Worm (Caenorhabditis elegans) whole organism, young adult: Measurements from ENCODE around the gene K09E9.1.

Experiments
- B0035.1 ChIP-seq: sonication (generic microtip); optimal IDR thresholded peaks from 2 replicates; lab custom pipeline; 2016; ENCODE audit warnings: missing genetic modification characterization, mild to moderate bottlenecking, missing compliant biosample characterization, missing genotype, missing genetic modification reagents
- C06A6.2 ChIP-seq: fragments of 200-800 bp; sonication (Bioruptor generic); conservative IDR thresholded peaks from 2 replicates; pipeline ENCODE4 v1.3.6; 2022; ENCODE audit warnings: missing genetic modification characterization, missing compliant biosample characterization
- F37B4.10 ChIP-seq: fragments of 200-800 bp; sonication (Bioruptor generic); IDR thresholded peaks from 2 replicates; pipeline ENCODE4 v1.3.6; 2022; ENCODE audit warnings: missing genetic modification characterization, missing compliant biosample characterization
- F39B2.1 ChIP-seq: fragments of 200-800 bp; sonication (Bioruptor generic); IDR thresholded peaks from 2 replicates; pipeline ENCODE4 v1.3.6; 2022; ENCODE audit warnings: missing genetic modification reagents, missing genetic modification characterization, missing compliant biosample characterization
- F52B5.7 ChIP-seq: sonication (generic microtip); optimal IDR thresholded peaks from 2 replicates; lab custom pipeline; 2016; ENCODE audit warnings: mild to moderate bottlenecking, missing genetic modification characterization, missing compliant biosample characterization
- F57C9.4 ChIP-seq: sonication (generic microtip); optimal IDR thresholded peaks from 2 replicates; lab custom pipeline; 2017; ENCODE audit warnings: mild to moderate bottlenecking, missing genetic modification characterization, missing compliant biosample characterization
- Y79H2A.3 ChIP-seq: fragments of 200-800 bp; sonication (Bioruptor generic); conservative IDR thresholded peaks from 2 replicates; pipeline ENCODE4 v1.3.6; 2022; ENCODE audit warnings: missing genetic modification reagents, missing genetic modification characterization, missing compliant biosample characterization
- Y95B8A.8 ChIP-seq: fragments of 200-800 bp; sonication (Bioruptor generic); IDR thresholded peaks from 2 replicates; pipeline ENCODE4 v1.3.6; 2022; ENCODE audit warnings: missing genetic modification reagents, missing genetic modification characterization, missing compliant biosample characterization
- akir-1 ChIP-seq: fragments of 200-800 bp; sonication (Bioruptor generic); optimal IDR thresholded peaks from 2 replicates; lab custom pipeline; 2018; ENCODE audit warnings: mild to moderate bottlenecking, missing genetic modification characterization, moderate library complexity, missing compliant biosample characterization
- ama-1 ChIP-seq, 3 experiments: fragments of 150-350 bp in 1 of 3; sonication (generic microtip) in 2 of 3; optimal IDR thresholded peaks; 2 replicates each; lab custom pipeline; 2014 to 2018; ENCODE audit warnings: missing biosample characterization in 2 of 3, missing genetic modification characterization in 2 of 3, missing genetic modification reagents in 2 of 3
- aptf-3 ChIP-seq: fragments of 200-800 bp; sonication (Bioruptor generic); IDR thresholded peaks from 2 replicates; pipeline ENCODE4 v1.3.6; 2022; ENCODE audit warnings: missing genetic modification characterization, missing compliant biosample characterization
- athp-1 ChIP-seq: sonication (generic microtip); optimal IDR thresholded peaks from 2 replicates; lab custom pipeline; 2017; ENCODE audit warnings: mild to moderate bottlenecking, missing genetic modification characterization, missing compliant biosample characterization
- attf-5 ChIP-seq: fragments of 200-800 bp; sonication (Bioruptor generic); optimal IDR thresholded peaks from 2 replicates; lab custom pipeline; 2018; ENCODE audit warnings: mild to moderate bottlenecking, missing genetic modification characterization, missing compliant biosample characterization
- ccch-3 ChIP-seq: fragments of 200-800 bp; sonication (Bioruptor generic); optimal IDR thresholded peaks from 2 replicates; lab custom pipeline; 2018; ENCODE audit warnings: mild to moderate bottlenecking, missing genetic modification characterization, missing compliant biosample characterization
- cebp-1 ChIP-seq, 2 experiments: fragments of 200-800 bp in 1 of 2; sonication (Bioruptor generic) in 1 of 2; sonication (generic microtip) in 1 of 2; IDR thresholded peaks in 1 of 2; optimal IDR thresholded peaks in 1 of 2; 2 replicates each; pipeline versions ENCODE4 v1.3.6 to Lab custom; 2017 to 2022; ENCODE audit warnings: missing compliant biosample characterization in 2 of 2, missing genetic modification characterization in 2 of 2, mild to moderate bottlenecking in 1 of 2, missing genetic modification reagents in 1 of 2, moderate library complexity in 1 of 2
- cebp-2 ChIP-seq: fragments of 200-800 bp; sonication (Bioruptor generic); IDR thresholded peaks from 2 replicates; pipeline ENCODE4 v1.3.6; 2022; ENCODE audit warnings: missing genetic modification characterization, missing compliant biosample characterization
- ceh-27 ChIP-seq: fragments of 200-800 bp; sonication (Bioruptor generic); optimal IDR thresholded peaks from 2 replicates; lab custom pipeline; 2018; ENCODE audit warnings: mild to moderate bottlenecking, missing genetic modification characterization, moderate library complexity, missing compliant biosample characterization
- ceh-58 ChIP-seq: fragments of 200-800 bp; sonication (Bioruptor generic); IDR thresholded peaks from 2 replicates; pipeline ENCODE4 v1.3.6; 2022; ENCODE audit warnings: missing genetic modification characterization, missing compliant biosample characterization
- ceh-79 ChIP-seq: sonication (generic microtip); optimal IDR thresholded peaks from 2 replicates; lab custom pipeline; 2017; ENCODE audit warnings: mild to moderate bottlenecking, missing genetic modification characterization, missing compliant biosample characterization
- chd-7 ChIP-seq: sonication (generic microtip); optimal IDR thresholded peaks from 2 replicates; lab custom pipeline; 2016; ENCODE audit warnings: mild to moderate bottlenecking, missing genetic modification characterization, moderate library complexity, missing compliant biosample characterization
- dpl-1 ChIP-seq: fragments of 150-350 bp; optimal IDR thresholded peaks from 2 replicates; lab custom pipeline; 2014; ENCODE audit warnings: missing biosample characterization, missing genetic modification reagents, missing genetic modification characterization
- egl-18 ChIP-seq: fragments of 200-800 bp; sonication (Bioruptor generic); IDR thresholded peaks from 2 replicates; pipeline ENCODE4 v1.3.6; 2022; ENCODE audit warnings: missing genetic modification reagents, missing genetic modification characterization, missing compliant biosample characterization
- egrh-3 ChIP-seq: fragments of 200-800 bp; sonication (Bioruptor generic); IDR thresholded peaks from 2 replicates; pipeline ENCODE4 v1.3.6; 2022; ENCODE audit warnings: missing genetic modification reagents, missing genetic modification characterization, missing compliant biosample characterization
- gei-17 ChIP-seq: fragments of 200-800 bp; sonication (Bioruptor generic); optimal IDR thresholded peaks from 2 replicates; lab custom pipeline; 2018; ENCODE audit warnings: mild to moderate bottlenecking, missing genetic modification characterization, missing compliant biosample characterization
- him-1 ChIP-seq: sonication (generic microtip); optimal IDR thresholded peaks from 2 replicates; lab custom pipeline; 2016; ENCODE audit warnings: missing genotype, missing genetic modification reagents, missing genetic modification characterization, missing compliant biosample characterization
- hmg-1.2 ChIP-seq: fragments of 200-800 bp; sonication (Bioruptor generic); IDR thresholded peaks from 2 replicates; pipeline ENCODE4 v1.3.6; 2022; ENCODE audit warnings: missing genetic modification reagents, missing genetic modification characterization, missing compliant biosample characterization
- hrde-1 ChIP-seq: sonication (generic microtip); optimal IDR thresholded peaks from 2 replicates; lab custom pipeline; 2016; ENCODE audit warnings: missing genetic modification characterization, mild to moderate bottlenecking, missing compliant biosample characterization, moderate library complexity, missing genotype, missing genetic modification reagents, borderline replicate concordance
- hsf-1 ChIP-seq: fragments of 200-800 bp; sonication (Bioruptor generic); IDR thresholded peaks from 2 replicates; pipeline ENCODE4 v1.3.6; 2022; ENCODE audit warnings: missing genetic modification reagents, missing genetic modification characterization, missing compliant biosample characterization
- lin-35 ChIP-seq, 3 experiments: fragments of 150-350 bp in 2 of 3; sonication (generic microtip) in 1 of 3; optimal IDR thresholded peaks; 2 replicates each; lab custom pipeline; 2014 to 2018; ENCODE audit warnings: missing biosample characterization in 3 of 3, missing genetic modification characterization in 3 of 3, missing genetic modification reagents in 3 of 3
- lin-40 ChIP-seq: sonication (generic microtip); optimal IDR thresholded peaks from 2 replicates; lab custom pipeline; 2016; ENCODE audit warnings: missing genetic modification characterization, mild to moderate bottlenecking, missing compliant biosample characterization, missing genotype, missing genetic modification reagents
- lin-54 ChIP-seq: fragments of 200-800 bp; sonication (Bioruptor generic); optimal IDR thresholded peaks from 2 replicates; lab custom pipeline; 2018; ENCODE audit warnings: mild to moderate bottlenecking, missing genetic modification characterization, missing compliant biosample characterization
- mcd-1 ChIP-seq: fragments of 200-800 bp; sonication (Bioruptor generic); IDR thresholded peaks from 2 replicates; pipeline ENCODE4 v1.3.6; 2022; ENCODE audit warnings: missing genetic modification reagents, missing genetic modification characterization, missing compliant biosample characterization
- mxl-1 ChIP-seq: sonication (generic microtip); optimal IDR thresholded peaks from 2 replicates; lab custom pipeline; 2016; ENCODE audit warnings: missing genetic modification characterization, missing compliant biosample characterization
- nhr-27 ChIP-seq: fragments of 200-800 bp; sonication (Bioruptor generic); optimal IDR thresholded peaks from 2 replicates; lab custom pipeline; 2018; ENCODE audit warnings: mild to moderate bottlenecking, missing genetic modification characterization, moderate library complexity, missing compliant biosample characterization
- nhr-80 ChIP-seq: sonication (generic microtip); optimal IDR thresholded peaks from 2 replicates; lab custom pipeline; 2016; ENCODE audit warnings: missing genetic modification characterization, missing compliant biosample characterization
- nhr-90 ChIP-seq: sonication (generic microtip); optimal IDR thresholded peaks from 2 replicates; lab custom pipeline; 2016; ENCODE audit warnings: missing genotype, mild to moderate bottlenecking, missing genetic modification characterization, missing compliant biosample characterization
- rcor-1 ChIP-seq: fragments of 200-800 bp; sonication (Bioruptor generic); IDR thresholded peaks from 2 replicates; pipeline ENCODE4 v1.3.6; 2022; ENCODE audit warnings: missing genetic modification reagents, missing genetic modification characterization, missing compliant biosample characterization
- sdz-38 ChIP-seq: sonication (generic microtip); optimal IDR thresholded peaks from 2 replicates; lab custom pipeline; 2016; ENCODE audit warnings: missing genotype, missing genetic modification characterization, missing compliant biosample characterization
- snpc-1.1 ChIP-seq: sonication (generic microtip); optimal IDR thresholded peaks from 2 replicates; lab custom pipeline; 2017; ENCODE audit warnings: missing genetic modification characterization, mild to moderate bottlenecking, missing compliant biosample characterization, antibody characterized with exemption, moderate library complexity, missing genotype, missing genetic modification reagents; ENCODE audit not compliant: insufficient read depth
- snpc-1.3 ChIP-seq: sonication (generic microtip); optimal IDR thresholded peaks from 2 replicates; lab custom pipeline; 2017; ENCODE audit warnings: missing genetic modification characterization, mild to moderate bottlenecking, missing compliant biosample characterization, antibody characterized with exemption, moderate library complexity, missing genotype, missing genetic modification reagents; ENCODE audit not compliant: insufficient read depth
- somi-1 ChIP-seq: fragments of 200-800 bp; sonication (Bioruptor generic); optimal IDR thresholded peaks from 2 replicates; lab custom pipeline; 2018; ENCODE audit warnings: mild to moderate bottlenecking, missing genetic modification characterization, missing compliant biosample characterization
- tbp1 ChIP-seq: fragments of 200-800 bp; sonication (Bioruptor generic); optimal IDR thresholded peaks from 2 replicates; lab custom pipeline; 2018; ENCODE audit warnings: mild to moderate bottlenecking, missing genetic modification characterization, missing compliant biosample characterization
- tbx-9 ChIP-seq: sonication (generic microtip); optimal IDR thresholded peaks from 2 replicates; lab custom pipeline; 2016; ENCODE audit warnings: borderline replicate concordance, missing genetic modification characterization, inconsistent platforms, missing compliant biosample characterization
- tlf-1 ChIP-seq: fragments of 200-800 bp; sonication (Bioruptor generic); optimal IDR thresholded peaks from 2 replicates; lab custom pipeline; 2018; ENCODE audit warnings: mild to moderate bottlenecking, missing genetic modification characterization, missing compliant biosample characterization
- xnd-1 ChIP-seq: sonication (generic microtip); optimal IDR thresholded peaks from 2 replicates; lab custom pipeline; 2016; ENCODE audit warnings: missing genotype, missing genetic modification reagents, missing genetic modification characterization, missing compliant biosample characterization

The K09E9.1 gene

ce11 chrX:15604236-15604635, 16.1 kb upstream of the K09E9.1 start (continued):
- TF ChIP-seq nhr-27 = no peak
- TF ChIP-seq tlf-1 (GFP tag; lab: Kevin White, UChicago) = no peak
- no peak for TF ChIP-seq mxl-1 (tag; lab: Kevin White, UChicago)
- TF ChIP-seq, all 124 proteins: peak for 6

- TF ChIP-seq F52B5.7 (tag; lab: Kevin White, UChicago) (no peak), xnd-1 (tag; lab: Kevin White, UChicago) (no peak), cebp-1 (GFP tag; IDR thresholded peaks at IDR 0.05; lab: Robert Waterston, UW) (peak; percentile 82), cebp-1 (tag; optimal IDR thresholded peaks at IDR 0.05; lab: Kevin White, UChicago) (no peak), F37B4.10 (no peak), athp-1 (tag; lab: Kevin White, UChicago) (no peak), ama-1 (optimal IDR thresholded peaks at IDR 0.05; lab: Kevin White, UChicago) (no peak), ama-1 (GFP tag; optimal IDR thresholded peaks at IDR 0.05; lab: Kevin White, UChicago) (no peak), egrh-3 (GFP tag; lab: Robert Waterston, UW) (no peak), lin-54 (peak; percentile 28), hmg-1.2 (GFP tag; lab: Robert Waterston, UW) (peak; percentile 71; the same call in 1 of the 2 replicates), somi-1 (GFP tag; lab: Kevin White, UChicago) (peak; percentile 51), snpc-1.1 (tag; lab: Kevin White, UChicago) (no peak), Y95B8A.8 (GFP tag; lab: Robert Waterston, UW) (no peak), ccch-3 (GFP tag; lab: Kevin White, UChicago) (no peak), ceh-58 (GFP tag; lab: Robert Waterston, UW) (no peak), F57C9.4 (tag; lab: Kevin White, UChicago) (no peak), ceh-27 (GFP tag; lab: Kevin White, UChicago) (peak; percentile 74), egl-18 (GFP tag; lab: Robert Waterston, UW) (no peak), attf-5 (GFP tag; lab: Kevin White, UChicago) (peak; percentile 60), C06A6.2 (GFP tag; lab: Robert Waterston, UW) (peak; percentile 41; the same call in 1 of the 2 replicates), F39B2.1 (GFP tag; lab: Robert Waterston, UW) (no peak), hrde-1 (tag; lab: Kevin White, UChicago) (no peak), chd-7 (peak; percentile 45), hsf-1 (GFP tag; lab: Robert Waterston, UW) (no peak), him-1 (tag; lab: Kevin White, UChicago) (no peak), mcd-1 (peak; percentile 53; the same call in 1 of the 2 replicates), ceh-79 (tag; lab: Kevin White, UChicago) (no peak), akir-1 (GFP tag; lab: Kevin White, UChicago) (no peak), sdz-38 (tag; lab: Kevin White, UChicago) (no peak), snpc-1.3 (tag; lab: Kevin White, UChicago) (no peak), gei-17 (no peak), tbp1 (GFP tag; lab: Kevin White, UChicago) (peak; percentile 32), nhr-90 (tag; lab: Kevin White, UChicago) (no peak), rcor-1 (GFP tag; lab: Robert Waterston, UW) (no peak), lin-35 (GFP tag; optimal IDR thresholded peaks at IDR 0.05; lab: Kevin White, UChicago) (peak in 1 of 3 experiments; percentile 70), B0035.1 (tag; lab: Kevin White, UChicago) (no peak), nhr-27 (no peak), nhr-80 (no peak), cebp-2 (GFP tag; lab: Robert Waterston, UW) (no peak), aptf-3 (no peak), Y79H2A.3 (GFP tag; lab: Robert Waterston, UW) (no peak), dpl-1 (no peak), lin-40 (peak; percentile 16), tbx-9 (tag; lab: Kevin White, UChicago) (no peak)
Observed at ce11 chrX:15606585-15607276, 13.6 kb upstream of the K09E9.1 start, which contains the start of gene rab-14. Gene rab-14, minus strand, starts transcription at chrX:15606635.
